Worm (Caenorhabditis elegans) whole organism, midembryonic: ENCODE measurements around the gene C50H2.13.

ENCODE experiments used
- cog-1 ChIP-seq: sonication (generic microtip); optimal IDR thresholded peaks from 2 replicates; lab custom pipeline; 2016; ENCODE audit warnings: missing genetic modification characterization, missing compliant biosample characterization
- flt-1 ChIP-seq: fragments of 200-800 bp; sonication (Bioruptor generic); IDR thresholded peaks from 2 replicates; pipeline ENCODE4 v1.3.6; 2022; ENCODE audit warnings: missing genetic modification characterization, missing compliant biosample characterization
- klf-2 ChIP-seq: fragments of 200-800 bp; sonication (Bioruptor generic); conservative IDR thresholded peaks from 2 replicates; pipeline ENCODE4 v1.3.6; 2022; ENCODE audit warnings: missing genetic modification reagents, missing genetic modification characterization, missing compliant biosample characterization
- med-1 ChIP-seq: sonication (generic microtip); optimal IDR thresholded peaks from 2 replicates; lab custom pipeline; 2017; ENCODE audit warnings: missing genetic modification characterization, mild to moderate bottlenecking, missing compliant biosample characterization, antibody characterized with exemption, missing genetic modification reagents; ENCODE audit not compliant: insufficient read depth
- ref-1 ChIP-seq: fragments of 200-800 bp; sonication (Bioruptor generic); conservative IDR thresholded peaks from 2 replicates; pipeline ENCODE4 v1.3.6; 2022; ENCODE audit warnings: missing genetic modification reagents, missing genetic modification characterization, missing compliant biosample characterization
- ztf-23 ChIP-seq: fragments of 200-800 bp; sonication (Bioruptor generic); IDR thresholded peaks from 2 replicates; pipeline ENCODE4 v1.3.6; 2022; ENCODE audit warnings: missing genetic modification reagents, missing genetic modification characterization, missing compliant biosample characterization
- ztf-29 ChIP-seq: fragments of 200-800 bp; sonication (Bioruptor generic); IDR thresholded peaks from 2 replicates; pipeline ENCODE4 v1.3.6; 2022; ENCODE audit warnings: missing genetic modification reagents, missing genetic modification characterization, missing compliant biosample characterization

DNA sequence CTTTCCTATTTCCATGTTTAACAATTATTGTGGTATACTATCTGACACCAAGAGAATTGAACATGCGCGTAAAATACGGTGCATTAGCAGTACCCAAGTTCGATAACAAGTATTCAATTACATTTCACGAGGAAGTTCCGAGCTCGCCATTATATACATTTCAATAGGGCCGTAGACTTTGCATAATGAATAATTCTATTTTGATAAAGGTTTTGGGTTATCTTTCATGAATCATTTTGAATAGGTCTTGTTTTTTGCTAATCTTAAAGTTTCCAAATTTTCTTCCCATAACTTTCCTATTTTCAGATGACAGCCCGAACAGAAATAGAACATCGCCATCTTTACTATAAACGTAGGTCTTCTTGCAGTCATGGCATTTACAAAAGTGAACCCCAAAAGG is at the start of gene C50H2.13:
- TF ChIP-seq flt-1 (no peak), ref-1 (GFP tag; lab: Robert Waterston, UW) (no peak), ztf-23 (no peak), med-1 (GFP tag; lab: Kevin White, UChicago) (no peak), klf-2 (GFP tag; lab: Robert Waterston, UW) (no peak), ztf-29 (no peak), cog-1 (tag; lab: Kevin White, UChicago) (no peak)
